Worm (Caenorhabditis elegans) whole organism, late embryonic: ENCODE results near the gene cyp-33C5.

Experiments used
- fkh-10 ChIP-seq: fragments of 150-350 bp; optimal IDR thresholded peaks from 2 replicates; lab custom pipeline; 2014; ENCODE audit warnings: missing biosample characterization, missing genetic modification reagents, missing genetic modification characterization
- madf-2 ChIP-seq: sonication (generic microtip); optimal IDR thresholded peaks from 2 replicates; lab custom pipeline; 2017; ENCODE audit warnings: missing genetic modification characterization, missing compliant biosample characterization

DNA sequence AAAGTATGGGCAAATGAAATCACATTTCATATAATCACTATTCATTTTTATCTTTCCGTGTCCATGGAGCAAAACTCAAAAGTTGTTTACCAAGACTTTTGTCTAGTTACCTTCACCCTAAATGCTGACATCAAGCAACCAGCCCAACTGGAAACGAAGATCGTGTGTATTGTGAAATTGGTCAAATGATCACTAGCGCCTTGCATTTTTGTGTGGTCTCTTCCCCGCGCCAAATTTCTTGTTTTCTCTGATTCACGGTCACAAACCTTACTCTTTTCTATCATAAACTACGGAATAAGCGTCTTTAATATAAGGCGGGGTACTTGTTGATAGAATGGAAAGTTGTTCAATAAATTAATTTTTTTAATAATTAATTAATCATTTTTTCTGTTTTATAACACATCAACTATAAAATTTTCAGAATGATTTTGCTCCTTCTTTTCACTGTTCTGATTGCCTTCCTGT, 5.4 kb downstream of the cyp-33C5 start, which contains the start of gene cyp-33C7:
- no peak for TF ChIP-seq madf-2 (tag; lab: Kevin White, UChicago)
- no peak for TF ChIP-seq fkh-10 (GFP tag; lab: Kevin White, UChicago)
